Fruit fly (Drosophila melanogaster) whole organism, prepupa: ENCODE data around the gene Rab14.

ENCODE experiments used
- Blimp-1 ChIP-seq: fragments of 200-800 bp; sonication (Bioruptor generic); optimal IDR thresholded peaks from 3 replicates; lab custom pipeline; 2017; ENCODE audit warnings: missing biosample characterization, missing genetic modification characterization, mild to moderate bottlenecking, moderate library complexity, missing genetic modification reagents
- CG11294 ChIP-seq: fragments of 200-800 bp; sonication (Bioruptor generic); IDR thresholded peaks from 2 replicates; pipeline ENCODE4 v1.3.6; 2022; ENCODE audit warnings: missing biosample characterization, missing genetic modification characterization
- CG4318 ChIP-seq: fragments of 200-800 bp; sonication (Bioruptor generic); optimal IDR thresholded peaks from 3 replicates; lab custom pipeline; 2017; ENCODE audit warnings: missing biosample characterization, mild to moderate bottlenecking, missing genetic modification characterization
- CG6163 ChIP-seq: fragments of 200-800 bp; sonication (Bioruptor generic); IDR thresholded peaks from 3 replicates; pipeline ENCODE4 v1.3.6; 2022; ENCODE audit warnings: missing biosample characterization, missing genetic modification characterization
- CG6808 ChIP-seq: fragments of 200-800 bp; sonication (Bioruptor generic); optimal IDR thresholded peaks from 3 replicates; lab custom pipeline; 2017; ENCODE audit warnings: missing biosample characterization, missing genetic modification characterization, mild to moderate bottlenecking, moderate library complexity, missing genetic modification reagents
- CG6854 ChIP-seq: fragments of 200-800 bp; sonication (Bioruptor generic); optimal IDR thresholded peaks from 2 replicates; lab custom pipeline; 2017; ENCODE audit warnings: missing biosample characterization, mild to moderate bottlenecking, missing genetic modification characterization
- CG8632 ChIP-seq: fragments of 200-800 bp; sonication (Bioruptor generic); optimal IDR thresholded peaks from 3 replicates; lab custom pipeline; 2016; ENCODE audit warnings: missing biosample characterization, missing genetic modification characterization
- Hr38 ChIP-seq: sonication (Bioruptor generic); optimal IDR thresholded peaks from 2 replicates; lab custom pipeline; 2016; ENCODE audit warnings: missing biosample characterization, missing genetic modification characterization
- Lpt ChIP-seq: fragments of 200-800 bp; sonication (Bioruptor generic); optimal IDR thresholded peaks from 3 replicates; lab custom pipeline; 2016; ENCODE audit warnings: missing biosample characterization, missing genetic modification characterization
- Sox102F ChIP-seq: fragments of 200-800 bp; sonication (Bioruptor generic); optimal IDR thresholded peaks from 2 replicates; lab custom pipeline; 2016; ENCODE audit warnings: missing biosample characterization, mild to moderate bottlenecking, missing genetic modification characterization
- eg ChIP-seq: fragments of 200-800 bp; sonication (Bioruptor generic); IDR thresholded peaks from 3 replicates; pipeline ENCODE4 v1.3.6; 2022; ENCODE audit warnings: missing biosample characterization, missing genetic modification characterization
- topi ChIP-seq: fragments of 200-800 bp; sonication (Bioruptor generic); optimal IDR thresholded peaks from 3 replicates; lab custom pipeline; 2016; ENCODE audit warnings: missing biosample characterization, missing genetic modification characterization
- vri ChIP-seq: fragments of 200-800 bp; sonication (Bioruptor generic); optimal IDR thresholded peaks from 3 replicates; lab custom pipeline; 2016; ENCODE audit warnings: missing biosample characterization, mild to moderate bottlenecking, missing genetic modification characterization

DNA sequence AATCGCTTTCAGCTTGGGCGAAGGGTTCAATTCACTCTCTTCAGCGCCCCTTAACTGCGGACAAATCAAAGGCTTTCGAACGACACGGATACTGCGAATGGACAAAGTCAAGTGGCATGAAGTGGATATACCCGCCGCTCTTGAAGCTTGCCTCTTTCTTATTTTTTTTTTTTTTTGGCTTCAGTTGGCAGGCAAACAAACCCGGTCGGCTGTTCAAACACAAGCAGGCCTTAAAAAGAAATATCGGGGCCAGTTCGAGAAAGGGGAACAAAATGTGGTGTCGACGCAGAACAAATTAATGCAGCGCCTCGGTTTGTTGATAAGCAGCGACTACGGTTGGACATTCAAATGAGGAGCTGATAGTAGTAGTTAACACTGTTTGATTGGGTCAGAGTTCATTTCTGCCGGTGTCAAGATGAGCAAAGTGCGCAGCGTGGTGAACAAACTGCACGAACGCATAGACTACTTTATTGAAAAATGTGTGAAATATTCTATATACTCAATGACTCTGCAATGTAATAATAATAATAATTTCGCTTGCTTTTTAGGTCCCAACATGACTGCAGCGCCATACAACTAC is 1.9 kb downstream of the Rab14 start:
- TF ChIP-seq vri (GFP tag; lab: Kevin White, UChicago) (no peak), CG4318 (GFP tag; lab: Kevin White, UChicago) (no peak), Hr38 (GFP tag; lab: Kevin White, UChicago) (no peak), CG6808 (GFP tag; lab: Kevin White, UChicago) (no peak), CG8632 (GFP tag; lab: Kevin White, UChicago) (no peak), topi (no peak), Blimp-1 (GFP tag; lab: Kevin White, UChicago) (no peak), Lpt (GFP tag; lab: Kevin White, UChicago) (no peak), CG11294 (GFP tag; lab: Robert Waterston, UW) (no peak), CG6163 (GFP tag; lab: Robert Waterston, UW) (no peak), Sox102F (GFP tag; lab: Kevin White, UChicago) (no peak), CG6854 (GFP tag; lab: Kevin White, UChicago) (no peak), eg (GFP tag; lab: Robert Waterston, UW) (no peak)
